Fruit fly (Drosophila melanogaster): Measurements from ENCODE around the gene CG31221.

CG31221 gene

dm6 chr3R:19412434-19412833 lies at the start of gene CG31221:
CG31221 (plus strand) TSS chr3R:19412689.
- TF ChIP-seq toe (GFP tag; optimal IDR thresholded peaks at IDR 0.05), result no peak
- TF ChIP-seq Crg-1 (GFP tag; optimal IDR thresholded peaks at IDR 0.05), result no peak
- TF ChIP-seq CG1620 (GFP tag; optimal IDR thresholded peaks at IDR 0.05), result no peak
- no peak for TF ChIP-seq ovo (GFP tag; optimal IDR thresholded peaks at IDR 0.05)
- no peak for TF ChIP-seq CG11617 (GFP tag; optimal IDR thresholded peaks at IDR 0.05)
- TF ChIP-seq CG12768 (GFP tag; optimal IDR thresholded peaks at IDR 0.05), result no peak
- TF ChIP-seq Mnt (GFP tag; optimal IDR thresholded peaks at IDR 0.05), result no peak
- TF ChIP-seq CG5204 (GFP tag; optimal IDR thresholded peaks at IDR 0.05), result no peak
- TF ChIP-seq CG7045 (GFP tag; optimal IDR thresholded peaks at IDR 0.05), result no peak
- no peak for TF ChIP-seq kay (GFP tag; ENCODE audit: borderline replicate concordance)
- no peak for TF ChIP-seq CG7101 (tag; optimal IDR thresholded peaks at IDR 0.05)
- TF ChIP-seq Clk (GFP tag; optimal IDR thresholded peaks at IDR 0.05), result no peak
- TF ChIP-seq CG33017 (tag; optimal IDR thresholded peaks at IDR 0.05), result no peak
- no peak for TF ChIP-seq CG14711 (tag; optimal IDR thresholded peaks at IDR 0.05)
- TF ChIP-seq Hr96 (GFP tag; optimal IDR thresholded peaks at IDR 0.05), result no peak
- TF ChIP-seq pad (GFP tag; optimal IDR thresholded peaks at IDR 0.05), result no peak
- TF ChIP-seq tj (GFP tag; optimal IDR thresholded peaks at IDR 0.05), result no peak
- TF ChIP-seq bab1 (GFP tag; optimal IDR thresholded peaks at IDR 0.05), result no peak
- no peak for TF ChIP-seq cic (GFP tag; optimal IDR thresholded peaks at IDR 0.05)
- TF ChIP-seq cnc (optimal IDR thresholded peaks at IDR 0.05), result no peak

DNA sequence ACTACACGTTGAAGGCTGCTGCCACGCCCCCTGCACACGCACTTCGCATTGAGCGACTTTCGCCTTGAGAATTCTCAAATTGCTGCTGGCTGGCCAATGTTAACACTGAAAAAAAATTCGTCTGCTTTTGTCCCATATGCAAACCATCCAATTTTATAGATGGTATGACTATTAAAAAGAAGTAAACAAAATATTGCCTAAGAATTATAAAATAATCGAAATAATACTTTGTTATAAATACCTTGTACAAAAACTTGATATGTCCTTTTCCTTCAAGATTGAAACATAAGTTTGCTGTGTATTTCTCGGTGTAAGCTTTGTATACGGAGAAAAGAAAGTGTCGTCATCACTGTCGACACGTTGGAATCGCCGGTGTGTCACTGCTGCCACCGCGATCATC lies 49.6 kb upstream of the CG31221 start:
- no peak for TF ChIP-seq CG7101 (tag; optimal IDR thresholded peaks at IDR 0.05)
- no peak for TF ChIP-seq ovo (GFP tag; optimal IDR thresholded peaks at IDR 0.05)
- no peak for TF ChIP-seq Clk (GFP tag; optimal IDR thresholded peaks at IDR 0.05)
- no peak for TF ChIP-seq pad (GFP tag; optimal IDR thresholded peaks at IDR 0.05)
- TF ChIP-seq Mnt (GFP tag; optimal IDR thresholded peaks at IDR 0.05), result no peak
- no peak for TF ChIP-seq tj (GFP tag; optimal IDR thresholded peaks at IDR 0.05)
- TF ChIP-seq toe (GFP tag; optimal IDR thresholded peaks at IDR 0.05), result no peak
- TF ChIP-seq CG33017 (tag; optimal IDR thresholded peaks at IDR 0.05), result no peak
- no peak for TF ChIP-seq CG12768 (GFP tag; optimal IDR thresholded peaks at IDR 0.05)
- no peak for TF ChIP-seq cic (GFP tag; optimal IDR thresholded peaks at IDR 0.05)
- TF ChIP-seq CG1620 (GFP tag; optimal IDR thresholded peaks at IDR 0.05), result no peak
- TF ChIP-seq CG5204 (GFP tag; optimal IDR thresholded peaks at IDR 0.05), result no peak
- TF ChIP-seq CG7045 (GFP tag; optimal IDR thresholded peaks at IDR 0.05), result no peak
- no peak for TF ChIP-seq bab1 (GFP tag; optimal IDR thresholded peaks at IDR 0.05)
- no peak for TF ChIP-seq CG11617 (GFP tag; optimal IDR thresholded peaks at IDR 0.05)

- TF ChIP-seq CG12768 (GFP tag; optimal IDR thresholded peaks at IDR 0.05) (no peak), kay (GFP tag; ENCODE audit: borderline replicate concordance) (no peak)
These were observed 43.4 kb upstream of the CG31221 start for dm6 chr3R:19369060-19369459.

dm6 chr3R:19370693-19371092 lies 41.8 kb upstream of the CG31221 start:
- TF ChIP-seq pad (GFP tag; optimal IDR thresholded peaks at IDR 0.05) (no peak), bab1 (GFP tag; optimal IDR thresholded peaks at IDR 0.05) (no peak), Mnt (GFP tag; optimal IDR thresholded peaks at IDR 0.05) (no peak), CG33017 (tag; optimal IDR thresholded peaks at IDR 0.05) (no peak), CG1620 (GFP tag; optimal IDR thresholded peaks at IDR 0.05) (no peak), CG5204 (GFP tag; optimal IDR thresholded peaks at IDR 0.05) (no peak), Clk (GFP tag; optimal IDR thresholded peaks at IDR 0.05) (no peak), CG14711 (tag; optimal IDR thresholded peaks at IDR 0.05) (no peak), cic (GFP tag; optimal IDR thresholded peaks at IDR 0.05) (no peak), ovo (GFP tag; optimal IDR thresholded peaks at IDR 0.05) (no peak), toe (GFP tag; optimal IDR thresholded peaks at IDR 0.05) (no peak), Crg-1 (GFP tag; optimal IDR thresholded peaks at IDR 0.05) (no peak), CG12768 (GFP tag; optimal IDR thresholded peaks at IDR 0.05) (no peak), CG7045 (GFP tag; optimal IDR thresholded peaks at IDR 0.05) (no peak), kay (GFP tag; ENCODE audit: borderline replicate concordance) (no peak), Hr96 (GFP tag; optimal IDR thresholded peaks at IDR 0.05) (no peak), cnc (optimal IDR thresholded peaks at IDR 0.05) (no peak)

- TF ChIP-seq cic (GFP tag; optimal IDR thresholded peaks at IDR 0.05) (no peak), Mnt (GFP tag; optimal IDR thresholded peaks at IDR 0.05) (no peak), Crg-1 (GFP tag; optimal IDR thresholded peaks at IDR 0.05) (no peak), CG11617 (GFP tag; optimal IDR thresholded peaks at IDR 0.05) (no peak), Hr96 (GFP tag; optimal IDR thresholded peaks at IDR 0.05) (no peak), CG12768 (GFP tag; optimal IDR thresholded peaks at IDR 0.05) (no peak), CG14711 (tag; optimal IDR thresholded peaks at IDR 0.05) (no peak), CG1620 (GFP tag; optimal IDR thresholded peaks at IDR 0.05) (no peak), tj (GFP tag; optimal IDR thresholded peaks at IDR 0.05) (no peak), bab1 (GFP tag; optimal IDR thresholded peaks at IDR 0.05) (no peak), pad (GFP tag; optimal IDR thresholded peaks at IDR 0.05) (no peak), ovo (GFP tag; optimal IDR thresholded peaks at IDR 0.05) (no peak)
These were observed 37.8 kb upstream of the CG31221 start, which contains the start of gene CG3581 for dm6 chr3R:19374689-19375088. CG3581 (minus strand) TSS chr3R:19374789.

DNA sequence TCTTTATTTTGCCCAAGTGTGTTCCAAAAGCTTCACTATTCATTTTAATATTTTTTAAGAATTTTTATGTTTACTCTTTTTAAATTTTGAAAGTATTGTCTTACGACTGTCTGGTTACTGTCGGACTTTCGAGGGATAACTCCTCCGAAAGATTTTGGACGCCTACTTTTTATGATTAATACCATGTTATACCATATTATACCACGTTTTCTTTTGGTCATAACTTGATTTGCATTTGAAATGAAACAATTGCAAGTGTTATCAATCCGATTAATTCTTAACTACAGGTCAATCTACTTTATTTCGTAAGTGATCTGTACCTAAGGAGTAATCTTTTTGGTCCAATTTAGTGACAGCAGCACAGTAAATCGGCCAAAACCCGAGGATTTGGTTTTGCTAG lies 36.6 kb upstream of the CG31221 start, which contains the start of gene CG31404:
Gene CG31404, minus strand, starts transcription at position 101 of the 400 bp plus-strand sequence.
- TF ChIP-seq tj (GFP tag; optimal IDR thresholded peaks at IDR 0.05) (no peak), CG5204 (GFP tag; optimal IDR thresholded peaks at IDR 0.05) (no peak), Mnt (GFP tag; optimal IDR thresholded peaks at IDR 0.05) (no peak), CG1620 (GFP tag; optimal IDR thresholded peaks at IDR 0.05) (no peak), CG12768 (GFP tag; optimal IDR thresholded peaks at IDR 0.05) (no peak), cic (GFP tag; optimal IDR thresholded peaks at IDR 0.05) (no peak), CG14711 (tag; optimal IDR thresholded peaks at IDR 0.05) (no peak), CG7045 (GFP tag; optimal IDR thresholded peaks at IDR 0.05) (no peak), bab1 (GFP tag; optimal IDR thresholded peaks at IDR 0.05) (no peak), Clk (GFP tag; optimal IDR thresholded peaks at IDR 0.05) (no peak), CG11617 (GFP tag; optimal IDR thresholded peaks at IDR 0.05) (no peak), Hr96 (GFP tag; optimal IDR thresholded peaks at IDR 0.05) (no peak), pad (GFP tag; optimal IDR thresholded peaks at IDR 0.05) (no peak), Crg-1 (GFP tag; optimal IDR thresholded peaks at IDR 0.05) (no peak), kay (GFP tag; ENCODE audit: borderline replicate concordance) (no peak), toe (GFP tag; optimal IDR thresholded peaks at IDR 0.05) (no peak), ovo (GFP tag; optimal IDR thresholded peaks at IDR 0.05) (no peak), CG33017 (tag; optimal IDR thresholded peaks at IDR 0.05) (no peak)

Data from whole organism, adult.